Worm (Caenorhabditis elegans): ENCODE data around the gene F31E3.12.

The F31E3.12 gene

DNA sequence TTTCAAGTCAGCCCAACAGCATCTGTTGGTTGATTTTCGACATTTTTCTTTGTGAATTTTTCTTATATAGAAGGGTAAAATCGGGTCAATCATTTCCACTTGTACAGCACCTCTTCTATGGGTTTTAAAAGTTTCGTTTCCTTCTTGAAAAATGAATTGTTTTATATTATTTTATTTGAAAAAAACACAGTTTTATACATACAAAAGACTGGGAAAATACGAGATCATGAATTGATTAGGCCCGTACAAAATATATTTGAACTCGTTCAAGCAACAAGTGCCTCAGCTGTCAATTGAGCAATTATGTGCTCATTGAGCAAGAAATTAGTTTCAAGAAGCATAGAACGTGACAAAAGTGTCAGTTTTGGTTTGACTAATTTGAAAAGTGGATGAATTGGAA is 33.0 kb downstream of the F31E3.12 start:
- no peak for TF ChIP-seq nhr-90 (tag; optimal IDR thresholded peaks at IDR 0.05; ENCODE audit: poor library complexity)
- no peak for TF ChIP-seq elt-3 (tag; optimal IDR thresholded peaks at IDR 0.05)
- TF ChIP-seq nhr-47 (tag; optimal IDR thresholded peaks at IDR 0.05), result no peak

DNA sequence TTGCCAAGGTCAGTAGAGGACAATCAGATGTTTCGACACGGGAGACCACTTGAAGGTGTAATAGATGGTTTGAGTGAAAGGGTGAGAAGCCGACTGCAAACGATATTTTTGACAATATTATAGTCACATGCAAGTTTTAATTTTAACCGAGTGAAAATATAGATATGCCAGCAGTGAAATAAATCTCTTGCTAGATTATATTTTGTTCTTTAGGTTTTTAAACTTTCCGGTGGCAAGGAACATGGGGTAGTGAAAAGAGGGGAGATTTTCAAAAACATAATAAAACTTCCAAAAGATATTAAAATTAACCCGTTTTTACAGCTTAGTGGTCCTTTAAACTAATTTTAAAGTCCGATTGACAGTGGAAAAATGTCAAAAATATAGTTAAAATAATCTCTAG is 36.2 kb downstream of the F31E3.12 start, which contains the start of gene C06E8.5:
C06E8.5 (minus strand) TSS at position 101 of the 400 bp plus-strand sequence.
- no peak for TF ChIP-seq zip-4 (GFP tag; optimal IDR thresholded peaks at IDR 0.05)
- TF ChIP-seq lin-14 (GFP tag; optimal IDR thresholded peaks at IDR 0.05), result no peak
- TF ChIP-seq Y116A8C.19 (tag; optimal IDR thresholded peaks at IDR 0.05; ENCODE audit: borderline replicate concordance), result no peak
- TF ChIP-seq hlh-4 (tag; optimal IDR thresholded peaks at IDR 0.05), result no peak
- no peak for TF ChIP-seq dsc-1 (tag; optimal IDR thresholded peaks at IDR 0.05)
- TF ChIP-seq nhr-71 (tag; optimal IDR thresholded peaks at IDR 0.05), result no peak
- TF ChIP-seq ceh-82 (tag; optimal IDR thresholded peaks at IDR 0.05), result no peak
- TF ChIP-seq nhr-47 (tag; optimal IDR thresholded peaks at IDR 0.05), result no peak
- no peak for TF ChIP-seq zag-1 (tag; optimal IDR thresholded peaks at IDR 0.05)
- TF ChIP-seq fkh-10 (GFP tag; optimal IDR thresholded peaks at IDR 0.05), result no peak
- TF ChIP-seq lsy-2 (tag; optimal IDR thresholded peaks at IDR 0.05), result no peak
- TF ChIP-seq elt-3 (tag; optimal IDR thresholded peaks at IDR 0.05), result no peak
- TF ChIP-seq sox-4 (tag; optimal IDR thresholded peaks at IDR 0.05), result no peak

DNA sequence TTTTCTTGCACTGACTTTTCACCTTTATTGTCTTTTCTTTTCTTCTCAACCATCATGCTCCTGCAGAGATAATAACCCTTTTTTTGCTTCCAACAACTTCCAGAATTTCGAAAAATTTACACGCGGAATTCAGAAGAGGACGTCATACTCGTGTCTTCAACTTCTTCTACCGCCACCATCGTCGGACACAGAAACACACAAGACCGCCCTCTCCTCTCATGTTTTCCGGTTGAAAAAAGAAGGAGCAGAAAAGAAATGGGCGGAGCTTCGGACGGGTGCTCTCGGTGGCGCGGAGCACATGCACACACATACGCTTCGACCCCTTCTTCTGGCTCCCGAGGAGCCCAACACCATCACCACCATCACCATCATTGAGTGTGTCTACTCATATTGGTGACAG is 39.6 kb downstream of the F31E3.12 start, which contains the start of gene lgc-38:
lgc-38 (plus strand) TSS at position 301 of the 400 bp plus-strand sequence.
- TF ChIP-seq lin-14 (GFP tag; optimal IDR thresholded peaks at IDR 0.05) (peak; percentile 7), tbx-2 (tag; optimal IDR thresholded peaks at IDR 0.05) (no peak)

DNA sequence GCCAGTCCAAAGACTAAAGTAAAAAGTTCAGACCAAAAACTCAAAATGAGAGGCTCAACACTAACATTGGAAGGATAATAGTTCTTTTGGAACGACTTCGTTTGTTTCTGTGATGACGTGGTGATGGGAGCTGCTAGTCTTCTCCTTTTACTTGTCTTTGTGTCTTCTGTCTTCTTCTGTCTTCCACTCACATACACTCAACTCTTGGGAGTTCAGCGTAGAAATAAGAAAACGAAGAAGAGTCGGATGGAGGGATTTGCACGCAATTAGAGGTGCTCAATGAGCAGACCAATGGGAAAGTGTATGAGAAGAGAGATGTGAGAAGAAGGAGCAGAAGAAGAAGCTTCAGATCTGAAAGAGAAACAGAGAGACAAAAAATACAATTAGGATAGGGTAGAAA is 42.9 kb downstream of the F31E3.12 start:
- TF ChIP-seq alr-1 (tag; optimal IDR thresholded peaks at IDR 0.05; ENCODE audit: borderline replicate concordance) (no peak), lin-14 (GFP tag; optimal IDR thresholded peaks at IDR 0.05) (peak; percentile 52), lir-3 (tag; optimal IDR thresholded peaks at IDR 0.05; ENCODE audit: poor library complexity) (no peak), efl-1 (optimal IDR thresholded peaks at IDR 0.05) (no peak), efl-1 (GFP tag; optimal IDR thresholded peaks at IDR 0.05 in 1 of 2) (peak in 1 of 2 experiments; percentile 57), zip-4 (GFP tag; optimal IDR thresholded peaks at IDR 0.05) (no peak), irx-1 (tag; optimal IDR thresholded peaks at IDR 0.05) (no peak), aly-2 (tag; optimal IDR thresholded peaks at IDR 0.05) (no peak), unc-30 (tag; optimal IDR thresholded peaks at IDR 0.05) (no peak), C04F5.9 (tag; optimal IDR thresholded peaks at IDR 0.05) (no peak), zag-1 (tag; optimal IDR thresholded peaks at IDR 0.05) (no peak), grh-1 (GFP tag; IDR thresholded peaks at IDR 0.05) (no peak), snu-23 (GFP tag; optimal IDR thresholded peaks at IDR 0.05) (no peak)

DNA sequence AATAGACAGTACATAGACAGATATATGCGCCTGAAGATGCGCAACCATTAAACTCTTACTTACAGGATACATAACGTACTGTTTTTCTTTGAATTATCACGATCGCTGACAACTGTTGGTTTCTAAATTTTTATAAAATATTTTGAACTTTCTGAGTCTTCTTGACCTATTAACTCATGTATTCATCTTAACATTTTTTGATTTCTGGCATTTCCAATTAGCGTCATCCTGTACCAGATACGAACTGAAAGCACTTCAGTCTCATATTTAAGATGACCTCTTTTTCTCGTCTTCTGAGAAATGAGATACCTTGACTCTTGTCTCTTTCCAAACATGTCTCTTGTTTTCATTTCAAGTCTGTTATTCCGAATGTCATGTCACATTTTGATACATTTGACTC is 44.6 kb downstream of the F31E3.12 start:
- TF ChIP-seq fkh-8 (tag; optimal IDR thresholded peaks at IDR 0.05) (no peak), egl-13 (tag; optimal IDR thresholded peaks at IDR 0.05) (no peak), lin-39 (tag; optimal IDR thresholded peaks at IDR 0.05) (no peak), ceh-90 (tag; optimal IDR thresholded peaks at IDR 0.05) (no peak), C04F5.9 (tag; optimal IDR thresholded peaks at IDR 0.05) (no peak), fkh-10 (GFP tag; optimal IDR thresholded peaks at IDR 0.05) (no peak), zag-1 (tag; optimal IDR thresholded peaks at IDR 0.05) (no peak), sox-4 (tag; optimal IDR thresholded peaks at IDR 0.05) (no peak), sptf-1 (tag; optimal IDR thresholded peaks at IDR 0.05) (no peak), nhr-11 (tag; optimal IDR thresholded peaks at IDR 0.05) (no peak), lin-35 (GFP tag; optimal IDR thresholded peaks at IDR 0.05) (no peak)

All from whole organism, L1 larva.